Fruit fly (Drosophila melanogaster): Measurements from ENCODE around the gene CG5850.

dm6 chr2L:9981809-9982208, 18.1 kb upstream of the CG5850 start:
- TF ChIP-seq Dfd (GFP tag; optimal IDR thresholded peaks at IDR 0.05) (no peak), Jra (GFP tag; optimal IDR thresholded peaks at IDR 0.05) (no peak), fru (GFP tag; optimal IDR thresholded peaks at IDR 0.05) (peak; percentile 55), h (GFP tag; optimal IDR thresholded peaks at IDR 0.05) (peak; percentile 60), foxo (GFP tag; optimal IDR thresholded peaks at IDR 0.05) (peak in 1 of 2 experiments; percentile 31)
